Fruit fly (Drosophila melanogaster) whole organism, embryonic: ENCODE results near the gene CG4462.

Experiments used
- Bgb ChIP-seq: fragments of 200-800 bp; sonication (Bioruptor generic); IDR thresholded peaks from 2 replicates; pipeline ENCODE4 v1.3.6; 2022; ENCODE audit warnings: missing biosample characterization, missing genetic modification characterization; ENCODE audit not compliant: partially characterized antibody
- CG12071 ChIP-seq: fragments of 200-800 bp; sonication (Bioruptor generic); optimal IDR thresholded peaks from 3 replicates; lab custom pipeline; 2018; ENCODE audit warnings: missing biosample characterization, mild to moderate bottlenecking, missing genetic modification characterization
- CG12104 ChIP-seq: fragments of 200-800 bp; sonication (Bioruptor generic); optimal IDR thresholded peaks from 3 replicates; lab custom pipeline; 2016; ENCODE audit warnings: missing biosample characterization, missing genetic modification characterization
- CG13775 ChIP-seq: fragments of 200-800 bp; sonication (Bioruptor generic); optimal IDR thresholded peaks from 3 replicates; lab custom pipeline; 2017; ENCODE audit warnings: missing biosample characterization, mild to moderate bottlenecking, missing genetic modification characterization
- CG14667 ChIP-seq: fragments of 200-800 bp; sonication (Bioruptor generic); IDR thresholded peaks from 2 replicates; pipeline ENCODE4 v1.3.6; 2022; ENCODE audit warnings: missing biosample characterization, missing genetic modification characterization
- CG1602 ChIP-seq: fragments of 200-800 bp; sonication (Bioruptor generic); optimal IDR thresholded peaks from 3 replicates; lab custom pipeline; 2016; ENCODE audit warnings: missing biosample characterization, missing genetic modification characterization
- CG17328 ChIP-seq: fragments of 200-800 bp; sonication (Bioruptor generic); IDR thresholded peaks from 2 replicates; pipeline ENCODE4 v1.3.6; 2022; ENCODE audit warnings: missing biosample characterization, missing genetic modification characterization
- CG18011 ChIP-seq: fragments of 200-800 bp; sonication (Bioruptor generic); optimal IDR thresholded peaks from 2 replicates; lab custom pipeline; 2017; ENCODE audit warnings: missing biosample characterization, missing genetic modification characterization, mild to moderate bottlenecking, moderate library complexity, missing genotype
- CG18619 ChIP-seq: fragments of 200-800 bp; sonication (Bioruptor generic); optimal IDR thresholded peaks from 3 replicates; lab custom pipeline; 2017; ENCODE audit warnings: missing biosample characterization, mild to moderate bottlenecking, missing genetic modification characterization
- CG2678 ChIP-seq: fragments of 200-800 bp; sonication (Bioruptor generic); optimal IDR thresholded peaks from 3 replicates; lab custom pipeline; 2019; ENCODE audit warnings: missing biosample characterization, mild to moderate bottlenecking, missing genetic modification characterization, moderate library complexity
- CG3065 ChIP-seq: fragments of 200-800 bp; sonication (Bioruptor generic); optimal IDR thresholded peaks from 2 replicates; lab custom pipeline; 2016; ENCODE audit warnings: missing biosample characterization, missing genetic modification characterization
- CG32772 ChIP-seq: fragments of 200-800 bp; sonication (Bioruptor generic); IDR thresholded peaks from 2 replicates; pipeline ENCODE4 v1.3.6; 2022; ENCODE audit warnings: missing biosample characterization, missing genetic modification characterization
- CG34224 ChIP-seq: fragments of 200-800 bp; sonication (Bioruptor generic); IDR thresholded peaks from 3 replicates; pipeline ENCODE4 v1.3.6; 2022; ENCODE audit warnings: missing biosample characterization, missing genetic modification characterization; ENCODE audit not compliant: partially characterized antibody
- CG3847 ChIP-seq: fragments of 200-800 bp; sonication (Bioruptor generic); IDR thresholded peaks from 2 replicates; pipeline ENCODE4 v1.3.6; 2022; ENCODE audit warnings: missing biosample characterization, missing genetic modification characterization
- CG42726 ChIP-seq: fragments of 200-800 bp; sonication (Bioruptor generic); IDR thresholded peaks from 2 replicates; pipeline ENCODE4 v1.3.6; 2022; ENCODE audit warnings: missing biosample characterization, missing genetic modification characterization; ENCODE audit not compliant: partially characterized antibody
- CG4424 ChIP-seq: fragments of 200-800 bp; sonication (Bioruptor generic); optimal IDR thresholded peaks from 3 replicates; lab custom pipeline; 2016; ENCODE audit warnings: missing biosample characterization, missing genetic modification characterization
- CG6254 ChIP-seq: fragments of 200-800 bp; sonication (Bioruptor generic); optimal IDR thresholded peaks from 3 replicates; lab custom pipeline; 2017; ENCODE audit warnings: mild to moderate bottlenecking, missing biosample characterization, missing genetic modification reagents, missing genetic modification characterization
- CG7556 ChIP-seq: fragments of 200-800 bp; sonication (Bioruptor generic); optimal IDR thresholded peaks from 2 replicates; lab custom pipeline; 2017; ENCODE audit warnings: missing biosample characterization, mild to moderate bottlenecking, missing genetic modification characterization
- Dad ChIP-seq: fragments of 200-800 bp; sonication (Bioruptor generic); optimal IDR thresholded peaks from 3 replicates; lab custom pipeline; 2016; ENCODE audit warnings: missing biosample characterization, missing genetic modification characterization
- Doc3 ChIP-seq: fragments of 200-800 bp; sonication (Bioruptor generic); IDR thresholded peaks from 3 replicates; pipeline ENCODE4 v1.3.6; 2022; ENCODE audit warnings: missing biosample characterization, missing genetic modification characterization; ENCODE audit not compliant: partially characterized antibody
- Dp ChIP-seq: fragments of 200-800 bp; sonication (Bioruptor generic); optimal IDR thresholded peaks from 2 replicates; lab custom pipeline; 2018; ENCODE audit warnings: missing biosample characterization, mild to moderate bottlenecking, missing genetic modification characterization, moderate library complexity
- Dref ChIP-seq: fragments of 200-800 bp; sonication (Bioruptor generic); IDR thresholded peaks from 2 replicates; pipeline ENCODE4 v1.3.6; 2022; ENCODE audit warnings: missing biosample characterization, missing genetic modification characterization
- E2f2 ChIP-seq: fragments of 200-800 bp; sonication (Bioruptor generic); IDR thresholded peaks from 2 replicates; pipeline ENCODE4 v1.3.6; 2022; ENCODE audit warnings: missing biosample characterization, missing genetic modification characterization
- Fer1 ChIP-seq: fragments of 200-800 bp; sonication (Bioruptor generic); optimal IDR thresholded peaks from 2 replicates; lab custom pipeline; 2017; ENCODE audit warnings: missing biosample characterization, mild to moderate bottlenecking, missing genetic modification characterization
- Hmx ChIP-seq: fragments of 200-800 bp; sonication (Bioruptor generic); optimal IDR thresholded peaks from 2 replicates; lab custom pipeline; 2016; ENCODE audit warnings: missing biosample characterization, missing genetic modification characterization
- MBD-R2 ChIP-seq: fragments of 200-800 bp; sonication (Bioruptor generic); IDR thresholded peaks from 2 replicates; pipeline ENCODE4 v1.3.6; 2022; ENCODE audit warnings: missing biosample characterization, missing genetic modification characterization
- Six4 ChIP-seq: fragments of 200-800 bp; sonication (Bioruptor generic); optimal IDR thresholded peaks from 2 replicates; lab custom pipeline; 2016; ENCODE audit warnings: missing biosample characterization, missing genetic modification characterization
- Ssrp ChIP-seq: fragments of 200-800 bp; sonication (Bioruptor generic); optimal IDR thresholded peaks from 2 replicates; lab custom pipeline; 2018; ENCODE audit warnings: missing biosample characterization, mild to moderate bottlenecking, missing genetic modification characterization, moderate library complexity
- Trl ChIP-seq, 3 experiments: fragments of >200 bp in 2 of 3; fragments of 200-800 bp in 1 of 3; sonication (Bioruptor generic) in 1 of 3; optimal IDR thresholded peaks; 2 replicates in 1 of 3; 3 replicates in 2 of 3; lab custom pipeline; 2016 to 2017; ENCODE audit warnings: missing biosample characterization in 1 of 3, missing genetic modification characterization in 1 of 3
- YL-1 ChIP-seq: fragments of 200-800 bp; sonication (Bioruptor generic); optimal IDR thresholded peaks from 3 replicates; lab custom pipeline; 2017; ENCODE audit warnings: missing biosample characterization, mild to moderate bottlenecking, missing genetic modification characterization
- caup ChIP-seq: fragments of 200-800 bp; sonication (Bioruptor generic); optimal IDR thresholded peaks from 3 replicates; lab custom pipeline; 2017; ENCODE audit warnings: missing biosample characterization, mild to moderate bottlenecking, missing genetic modification characterization, moderate library complexity; ENCODE audit not compliant: severe bottlenecking
- cg ChIP-seq: fragments of 200-800 bp; sonication (Bioruptor generic); optimal IDR thresholded peaks from 3 replicates; lab custom pipeline; 2019; ENCODE audit warnings: missing biosample characterization, mild to moderate bottlenecking, missing genetic modification characterization, moderate library complexity
- chm ChIP-seq: fragments of 200-800 bp; sonication (Bioruptor generic); IDR thresholded peaks from 2 replicates; pipeline ENCODE4 v1.3.6; 2022; ENCODE audit warnings: missing biosample characterization, missing genetic modification characterization
- corto ChIP-seq: fragments of 200-800 bp; sonication (Bioruptor generic); optimal IDR thresholded peaks from 2 replicates; lab custom pipeline; 2016; ENCODE audit warnings: missing biosample characterization, mild to moderate bottlenecking, missing genetic modification characterization, moderate library complexity
- cwo ChIP-seq: fragments of 200-800 bp; sonication (Bioruptor generic); optimal IDR thresholded peaks from 3 replicates; lab custom pipeline; 2017; ENCODE audit warnings: missing biosample characterization, missing genetic modification characterization, mild to moderate bottlenecking, moderate library complexity, missing genetic modification reagents
- eyg ChIP-seq: fragments of 200-800 bp; sonication (Bioruptor generic); optimal IDR thresholded peaks from 3 replicates; lab custom pipeline; 2016; ENCODE audit warnings: missing biosample characterization, missing genetic modification characterization
- fu2 ChIP-seq: fragments of 200-800 bp; sonication (Bioruptor generic); optimal IDR thresholded peaks from 2 replicates; lab custom pipeline; 2016; ENCODE audit warnings: missing biosample characterization, missing genetic modification characterization
- gcm ChIP-seq: fragments of 200-800 bp; sonication (Bioruptor generic); optimal IDR thresholded peaks from 2 replicates; lab custom pipeline; 2019; ENCODE audit warnings: missing biosample characterization, mild to moderate bottlenecking, missing genetic modification characterization, moderate library complexity
- gem ChIP-seq: fragments of 200-800 bp; sonication (Bioruptor generic); optimal IDR thresholded peaks from 2 replicates; lab custom pipeline; 2019; ENCODE audit warnings: missing biosample characterization, mild to moderate bottlenecking, missing genetic modification characterization, moderate library complexity
- gfzf ChIP-seq: fragments of 200-800 bp; sonication (Bioruptor generic); optimal IDR thresholded peaks from 2 replicates; lab custom pipeline; 2016; ENCODE audit warnings: missing biosample characterization, mild to moderate bottlenecking, missing genetic modification characterization, moderate library complexity
- inv ChIP-seq: fragments of 200-800 bp; sonication (Bioruptor generic); IDR thresholded peaks from 2 replicates; pipeline ENCODE4 v1.3.6; 2022; ENCODE audit warnings: missing biosample characterization, missing genetic modification characterization; ENCODE audit not compliant: partially characterized antibody
- mirr ChIP-seq: fragments of 200-800 bp; sonication (Bioruptor generic); optimal IDR thresholded peaks from 3 replicates; lab custom pipeline; 2018; ENCODE audit warnings: missing biosample characterization, mild to moderate bottlenecking, missing genetic modification characterization
- nau ChIP-seq: fragments of 200-800 bp; sonication (Bioruptor generic); optimal IDR thresholded peaks from 3 replicates; lab custom pipeline; 2017; ENCODE audit warnings: missing biosample characterization, mild to moderate bottlenecking, missing genetic modification characterization, missing genetic modification reagents
- nerfin-1 ChIP-seq: fragments of 200-800 bp; sonication (Bioruptor generic); optimal IDR thresholded peaks from 3 replicates; lab custom pipeline; 2019; ENCODE audit warnings: missing biosample characterization, mild to moderate bottlenecking, missing genetic modification characterization, moderate library complexity
- ro ChIP-seq: fragments of 200-800 bp; sonication (Bioruptor generic); IDR thresholded peaks from 2 replicates; pipeline ENCODE4 v1.3.6; 2022; ENCODE audit warnings: missing biosample characterization, missing genetic modification characterization
- salm ChIP-seq: fragments of 200-800 bp; sonication (Bioruptor generic); optimal IDR thresholded peaks from 2 replicates; lab custom pipeline; 2018; ENCODE audit warnings: missing biosample characterization, mild to moderate bottlenecking, missing genetic modification characterization
- ttk ChIP-seq: fragments of 200-800 bp; sonication (Bioruptor generic); IDR thresholded peaks from 2 replicates; pipeline ENCODE4 v2.1.2; 2022; ENCODE audit warnings: missing biosample characterization, missing genetic modification characterization
- usp ChIP-seq: fragments of >200 bp; optimal IDR thresholded peaks from 2 replicates; lab custom pipeline; 2017; ENCODE audit warnings: missing biosample characterization, missing genetic modification characterization
- zen2 ChIP-seq: fragments of 200-800 bp; sonication (Bioruptor generic); IDR thresholded peaks from 3 replicates; pipeline ENCODE4 v1.3.6; 2022; ENCODE audit warnings: missing biosample characterization, missing genetic modification characterization; ENCODE audit not compliant: partially characterized antibody

CG4462 gene

DNA sequence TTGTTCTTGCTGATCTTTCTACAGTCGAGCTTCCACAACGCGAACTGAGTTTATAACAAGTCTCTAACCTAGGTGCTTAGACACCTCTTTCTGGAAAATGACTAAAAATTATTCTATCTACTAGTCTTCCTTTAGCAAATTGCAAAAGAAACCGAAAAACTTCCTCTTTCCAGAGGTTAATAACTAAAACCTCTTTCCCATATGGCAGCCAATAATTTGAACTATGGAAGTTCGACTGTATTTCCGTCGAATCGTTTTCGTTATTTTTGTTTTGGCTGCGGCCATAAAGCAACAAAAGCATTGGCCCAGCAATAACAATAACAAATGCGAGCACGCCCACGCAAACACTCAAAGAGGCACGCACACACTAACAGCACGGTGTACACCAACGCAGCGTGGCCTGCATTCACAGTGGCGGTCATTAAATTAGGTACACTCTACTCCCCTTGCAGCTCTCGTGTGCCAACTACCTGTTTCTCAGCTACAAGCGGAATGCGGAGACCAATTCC is 44.7 kb downstream of the CG4462 start (continued):
- TF ChIP-seq CG18619 (GFP tag; lab: Kevin White, UChicago), result peak; percentile 57
- no peak for TF ChIP-seq CG3065 (GFP tag; lab: Kevin White, UChicago)
- TF ChIP-seq CG32772 (GFP tag; lab: Robert Waterston, UW), result no peak
- peak; percentile 8 for TF ChIP-seq CG6254 (GFP tag; lab: Kevin White, UChicago)
- TF ChIP-seq CG12071 (GFP tag; lab: Kevin White, UChicago), result no peak
- TF ChIP-seq Trl (optimal IDR thresholded peaks at IDR 0.05; lab: Kevin White, UChicago), result no peak
- peak; percentile 49 for TF ChIP-seq Trl (GFP tag; optimal IDR thresholded peaks at IDR 0.05; lab: Kevin White, UChicago)
- peak; percentile 36 for TF ChIP-seq CG12104
- TF ChIP-seq CG13775 (GFP tag; lab: Kevin White, UChicago), result peak; percentile 21
- no peak for TF ChIP-seq Bgb (GFP tag; lab: Robert Waterston, UW)
- no peak for TF ChIP-seq Hmx
- TF ChIP-seq E2f2 (GFP tag; lab: Robert Waterston, UW), result 0 out of 2 replicates have a peak, but pooled peaks have one; percentile 21
- peak; percentile 51 for TF ChIP-seq corto (GFP tag; lab: Kevin White, UChicago)
- no peak for TF ChIP-seq Dref (GFP tag; lab: Robert Waterston, UW)
- TF ChIP-seq gem, result no peak
- peak; percentile 83 for TF ChIP-seq Fer1 (GFP tag; lab: Kevin White, UChicago)
- peak; percentile 79 for TF ChIP-seq CG2678 (tag; lab: Kevin White, UChicago)
- peak; percentile 55 for TF ChIP-seq CG3847
- TF ChIP-seq Ssrp (tag; lab: Kevin White, UChicago), result peak; percentile 38
- no peak; the same call in 1 of the 2 replicates for TF ChIP-seq ttk (GFP tag; lab: Robert Waterston, UW)
- TF ChIP-seq caup (GFP tag; lab: Kevin White, UChicago), result peak; percentile 46
- TF ChIP-seq zen2 (GFP tag; lab: Robert Waterston, UW), result no peak
- no peak; the same call in 1 of the 2 replicates for TF ChIP-seq chm (GFP tag; lab: Robert Waterston, UW)
- no peak for TF ChIP-seq ro (GFP tag; lab: Robert Waterston, UW)
- peak; percentile 70 for TF ChIP-seq nerfin-1 (tag; lab: Kevin White, UChicago)
- TF ChIP-seq inv (GFP tag; lab: Robert Waterston, UW), result no peak
- TF ChIP-seq cg, result peak; percentile 85
- 0 out of 2 replicates have a peak, but pooled peaks have one; percentile 5 for TF ChIP-seq CG14667
- TF ChIP-seq cwo (GFP tag; lab: Kevin White, UChicago), result peak; percentile 56
- TF ChIP-seq YL-1 (GFP tag; lab: Kevin White, UChicago), result no peak
- peak; percentile 49 for TF ChIP-seq CG7556
- TF ChIP-seq nau, result no peak
- TF ChIP-seq fu2 (GFP tag; lab: Kevin White, UChicago), result peak; percentile 35
- no peak for TF ChIP-seq CG17328 (GFP tag; lab: Robert Waterston, UW)
- TF ChIP-seq eyg, result no peak
- TF ChIP-seq mirr (GFP tag; lab: Kevin White, UChicago), result peak; percentile 46
- no peak; the same call in 1 of the 2 replicates for TF ChIP-seq MBD-R2 (GFP tag; lab: Robert Waterston, UW)
- TF ChIP-seq CG18011 (GFP tag; lab: Kevin White, UChicago), result no peak
- TF ChIP-seq Dad, result peak; percentile 26
- TF ChIP-seq gfzf (GFP tag; lab: Kevin White, UChicago), result no peak
- TF ChIP-seq CG42726, result no peak
- no peak for TF ChIP-seq Doc3 (GFP tag; lab: Robert Waterston, UW)
- TF ChIP-seq gcm, result peak; percentile 34
- peak; percentile 13 for TF ChIP-seq CG1602 (GFP tag; lab: Kevin White, UChicago)
- no peak for TF ChIP-seq usp (GFP tag; lab: Kevin White, UChicago)
- 0 out of 3 replicates have a peak, but pooled peaks have one; percentile 16 for TF ChIP-seq CG34224
- no peak for TF ChIP-seq Six4 (GFP tag; lab: Kevin White, UChicago)
- TF ChIP-seq Dp (GFP tag; lab: Kevin White, UChicago), result no peak
- peak; percentile 21 for TF ChIP-seq CG4424
- TF ChIP-seq salm (tag; lab: Kevin White, UChicago), result peak; percentile 1
